Fruit fly (Drosophila melanogaster): ENCODE data around the gene CG4238.

DNA sequence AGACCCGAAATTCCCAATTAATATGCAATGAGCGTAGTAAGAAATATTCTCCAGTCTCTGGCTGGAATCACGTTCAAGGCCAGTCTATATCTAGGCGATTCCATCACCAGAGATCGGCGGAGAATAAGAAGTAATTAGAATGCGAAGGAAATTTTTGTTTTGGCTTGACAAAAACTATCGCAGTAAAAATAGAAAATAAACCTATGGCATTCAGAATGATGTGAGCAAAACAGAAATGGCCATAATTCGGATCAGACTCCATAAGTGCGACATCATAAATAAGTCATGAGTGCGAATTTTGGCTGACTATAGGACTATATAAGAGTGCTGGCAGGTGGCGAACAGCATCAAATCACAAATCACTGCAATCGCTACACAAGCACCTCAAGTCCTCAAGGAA lies 1.5 kb upstream of the CG4238 start, which contains the start of gene Nplp4:
- TF ChIP-seq EcR (GFP tag; optimal IDR thresholded peaks at IDR 0.05) (no peak), pan (optimal IDR thresholded peaks at IDR 0.05) (no peak), CG8478 (optimal IDR thresholded peaks at IDR 0.05) (no peak), Dll (optimal IDR thresholded peaks at IDR 0.05) (no peak), psq (optimal IDR thresholded peaks at IDR 0.05) (no peak)

Data from whole organism.